Worm (Caenorhabditis elegans): Measurements from ENCODE around the gene B0035.18.

- TF ChIP-seq tbx-37 (GFP tag; conservative IDR thresholded peaks at IDR 0.05) = no peak
- no peak for TF ChIP-seq ama-1 (optimal IDR thresholded peaks at IDR 0.05)
- TF ChIP-seq ceh-36 (tag; optimal IDR thresholded peaks at IDR 0.05) = no peak
- TF ChIP-seq hnd-1 (tag; optimal IDR thresholded peaks at IDR 0.05) = no peak
- TF ChIP-seq flt-1 (GFP tag; IDR thresholded peaks at IDR 0.05) = no peak
- TF ChIP-seq tra-4 (tag; optimal IDR thresholded peaks at IDR 0.05) = no peak
- no peak for TF ChIP-seq tbx-11 (GFP tag; IDR thresholded peaks at IDR 0.05)
- TF ChIP-seq ceh-13 (GFP tag; optimal IDR thresholded peaks at IDR 0.05) = no peak
- no peak for TF ChIP-seq scrt-1 (GFP tag; IDR thresholded peaks at IDR 0.05)
Observed at ce11 chrIV:11284102-11284531, 36.0 kb upstream of the B0035.18 start.
